Worm (Caenorhabditis elegans) whole organism, L1 larva: Measurements from ENCODE around the gene F43G6.16.
A peak's percentile ranks its signal among the peaks of the same experiment; 100 is the strongest.

Source experiments
- dsc-1 ChIP-seq: sonication (generic microtip); optimal IDR thresholded peaks from 2 replicates; lab custom pipeline; 2016; ENCODE audit warnings: mild to moderate bottlenecking, missing genetic modification characterization, missing compliant biosample characterization
- grh-1 ChIP-seq: fragments of 200-800 bp; sonication (Bioruptor generic); IDR thresholded peaks from 2 replicates; pipeline ENCODE4 v1.3.6; 2022; ENCODE audit warnings: missing genetic modification reagents, missing genetic modification characterization, missing compliant biosample characterization
- isw-1 ChIP-seq: fragments of 200-800 bp; sonication (Bioruptor generic); IDR thresholded peaks from 2 replicates; pipeline ENCODE4 v1.3.6; 2022; ENCODE audit warnings: missing genetic modification characterization, missing compliant biosample characterization
- lin-13 ChIP-seq: fragments of 150-350 bp; optimal IDR thresholded peaks from 2 replicates; lab custom pipeline; 2014; ENCODE audit warnings: missing biosample characterization, missing genetic modification reagents, missing genetic modification characterization
- lin-39 ChIP-seq: fragments of 150-350 bp; optimal IDR thresholded peaks from 2 replicates; lab custom pipeline; 2014; ENCODE audit warnings: missing biosample characterization, missing genetic modification reagents, missing genetic modification characterization
- mdl-1 ChIP-seq, 2 experiments: fragments of 150-350 bp; optimal IDR thresholded peaks; 2 replicates each; lab custom pipeline; 2014 to 2017; ENCODE audit warnings: missing biosample characterization in 2 of 2, missing genetic modification characterization in 2 of 2, inconsistent platforms in 1 of 2
- nhr-12 ChIP-seq: sonication (generic microtip); optimal IDR thresholded peaks from 2 replicates; lab custom pipeline; 2017; ENCODE audit warnings: missing biosample characterization, missing genetic modification characterization
- nhr-19 ChIP-seq: fragments of 200-800 bp; sonication (Bioruptor generic); conservative IDR thresholded peaks from 2 replicates; pipeline ENCODE4 v1.3.6; 2022; ENCODE audit warnings: missing genetic modification characterization, missing compliant biosample characterization
- snpc-4 ChIP-seq: fragments of 150-350 bp; optimal IDR thresholded peaks from 2 replicates; lab custom pipeline; 2014; ENCODE audit warnings: missing biosample characterization, missing genetic modification characterization
- zip-4 ChIP-seq: fragments of 200-800 bp; sonication (Bioruptor generic); optimal IDR thresholded peaks from 2 replicates; lab custom pipeline; 2018; ENCODE audit warnings: mild to moderate bottlenecking, missing genetic modification characterization, moderate library complexity, missing compliant biosample characterization

DNA sequence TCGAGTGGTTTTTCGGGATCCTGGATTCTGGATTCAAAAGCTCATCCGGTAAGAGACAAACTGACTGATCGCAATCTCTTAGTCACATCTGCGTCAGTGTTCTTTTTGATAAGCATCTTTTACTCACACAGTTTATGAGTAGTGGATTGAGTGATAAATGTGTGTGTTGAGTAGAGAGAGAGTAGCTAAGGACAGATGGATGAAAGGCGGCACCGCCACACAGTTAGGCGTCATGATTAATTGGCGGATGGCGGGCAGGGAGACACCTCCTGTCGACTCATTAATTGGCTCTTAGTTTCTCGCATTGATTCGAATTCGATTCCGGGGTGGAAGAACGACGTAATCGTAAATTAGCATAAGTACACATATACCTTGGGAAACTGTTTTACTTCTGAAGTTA lies 12.0 kb upstream of the F43G6.16 start:
- TF ChIP-seq nhr-19 (GFP tag; lab: Robert Waterston, UW) (no peak), dsc-1 (tag; lab: Kevin White, UChicago) (no peak), snpc-4 (tag; lab: Kevin White, UChicago) (no peak), lin-13 (GFP tag; lab: Kevin White, UChicago) (no peak), grh-1 (no peak), mdl-1 (tag; optimal IDR thresholded peaks at IDR 0.05; lab: Kevin White, UChicago) (no peak), nhr-12 (tag; lab: Kevin White, UChicago) (no peak), lin-39 (tag; lab: Kevin White, UChicago) (peak; percentile 3), zip-4 (no peak), isw-1 (GFP tag; lab: Robert Waterston, UW) (no peak)
